ENCODE assay signal across 7 worm cellular contexts in genomic region chrX:2364703-2365299, ce11.
A peak's percentile ranks its signal among the peaks of the same experiment; 100 is the strongest.
TF ChIP-seq lines count a peak whose summit lies in the region.

No protein-coding gene starts in this region.

TF ChIP-seq in whole organism, L1 larva, 84 proteins besides CTCF, POLR2A, EP300 and RAD21 (continues in another document):
- TF ChIP-seq ceh-8 (GFP tag; optimal IDR thresholded peaks at IDR 0.05; lab: Kevin White, UChicago): peak; percentile 88
- peak; percentile 79 for TF ChIP-seq swsn-7 (tag; optimal IDR thresholded peaks at IDR 0.05; lab: Kevin White, UChicago)
- TF ChIP-seq vab-15 (tag; optimal IDR thresholded peaks at IDR 0.05; lab: Kevin White, UChicago): no peak
- peak; percentile 31 for TF ChIP-seq sup-37 (GFP tag; optimal IDR thresholded peaks at IDR 0.05; lab: Kevin White, UChicago)
- TF ChIP-seq lin-39 (tag; optimal IDR thresholded peaks at IDR 0.05; lab: Kevin White, UChicago): peak; percentile 86
- no peak for TF ChIP-seq ces-1 (GFP tag; optimal IDR thresholded peaks at IDR 0.05; lab: Kevin White, UChicago)
- TF ChIP-seq hlh-17 (GFP tag; optimal IDR thresholded peaks at IDR 0.05; lab: Kevin White, UChicago; ENCODE audit: borderline replicate concordance): no peak
- TF ChIP-seq lsy-2 (tag; optimal IDR thresholded peaks at IDR 0.05; lab: Kevin White, UChicago): peak; percentile 87 to 88
- peak; percentile 85 for TF ChIP-seq lin-14 (GFP tag; optimal IDR thresholded peaks at IDR 0.05; lab: Kevin White, UChicago)
- TF ChIP-seq mdl-1 (tag; optimal IDR thresholded peaks at IDR 0.05; lab: Kevin White, UChicago): peak in 1 of 2 experiments; percentile 23
- TF ChIP-seq zip-4 (GFP tag; optimal IDR thresholded peaks at IDR 0.05; lab: Kevin White, UChicago): peak; percentile 65
- TF ChIP-seq ztf-4 (tag; optimal IDR thresholded peaks at IDR 0.05; lab: Kevin White, UChicago): peak; percentile 81
- no peak for TF ChIP-seq unc-98 (GFP tag; IDR thresholded peaks at IDR 0.05; lab: Robert Waterston, UW)

TF ChIP-seq in whole organism, L2 larva, 48 proteins besides CTCF, POLR2A, EP300 and RAD21 (continues in another document):
- TF ChIP-seq Y55F3AM.14 (GFP tag; optimal IDR thresholded peaks at IDR 0.05; lab: Kevin White, UChicago) (peak; percentile 53), nhr-23 (tag; optimal IDR thresholded peaks at IDR 0.05; lab: Kevin White, UChicago) (no peak), ztf-4 (tag; optimal IDR thresholded peaks at IDR 0.05; lab: Kevin White, UChicago) (peak; percentile 69), nhr-11 (tag; optimal IDR thresholded peaks at IDR 0.05; lab: Kevin White, UChicago) (peak; percentile 17), blmp-1 (tag; optimal IDR thresholded peaks at IDR 0.05; lab: Kevin White, UChicago; ENCODE audit: insufficient read depth) (peak; percentile 68), sma-3 (GFP tag; optimal IDR thresholded peaks at IDR 0.05; lab: Kevin White, UChicago) (peak; percentile 95), unc-39 (tag; optimal IDR thresholded peaks at IDR 0.05; lab: Kevin White, UChicago) (no peak), peb-1 (tag; optimal IDR thresholded peaks at IDR 0.05; lab: Kevin White, UChicago) (no peak), ztf-11 (tag; optimal IDR thresholded peaks at IDR 0.05; lab: Kevin White, UChicago) (no peak), nhr-12 (tag; optimal IDR thresholded peaks at IDR 0.05; lab: Kevin White, UChicago) (peak; percentile 48), sem-4 (tag; optimal IDR thresholded peaks at IDR 0.05; lab: Kevin White, UChicago) (peak; percentile 90), nhr-129 (tag; optimal IDR thresholded peaks at IDR 0.05; lab: Kevin White, UChicago) (peak; percentile 85)

TF ChIP-seq in whole organism, L3 larva, 47 proteins besides CTCF, POLR2A, EP300 and RAD21 (continues in another document):
- TF ChIP-seq ceh-28 (tag; optimal IDR thresholded peaks at IDR 0.05; lab: Kevin White, UChicago): peak; percentile 98
- TF ChIP-seq nhr-25 (tag; optimal IDR thresholded peaks at IDR 0.05; lab: Kevin White, UChicago): peak; percentile 85
- no peak for TF ChIP-seq mml-1 (tag; optimal IDR thresholded peaks at IDR 0.05; lab: Kevin White, UChicago)
- peak; percentile 88 for TF ChIP-seq pqm-1 (tag; optimal IDR thresholded peaks at IDR 0.05; lab: Kevin White, UChicago)
- peak; percentile 61 for TF ChIP-seq nhr-237 (tag; optimal IDR thresholded peaks at IDR 0.05; lab: Kevin White, UChicago)
- no peak for TF ChIP-seq nhr-12 (tag; optimal IDR thresholded peaks at IDR 0.05; lab: Kevin White, UChicago)
- TF ChIP-seq elt-3 (tag; optimal IDR thresholded peaks at IDR 0.05; lab: Kevin White, UChicago): peak; percentile 60 to 94 (median 91)
- peak; percentile 81 for TF ChIP-seq hmg-11 (tag; optimal IDR thresholded peaks at IDR 0.05; lab: Kevin White, UChicago)
- peak; percentile 61 for TF ChIP-seq nhr-67 (tag; optimal IDR thresholded peaks at IDR 0.05; lab: Kevin White, UChicago)
- peak; percentile 4 for TF ChIP-seq unc-62 (GFP tag; optimal IDR thresholded peaks at IDR 0.05; lab: Kevin White, UChicago)
- TF ChIP-seq ceh-16 (tag; optimal IDR thresholded peaks at IDR 0.05; lab: Kevin White, UChicago): no peak
- TF ChIP-seq snpc-4 (tag; optimal IDR thresholded peaks at IDR 0.05; lab: Kevin White, UChicago): peak; percentile 89
- no peak for TF ChIP-seq lin-39 (tag; optimal IDR thresholded peaks at IDR 0.05; lab: Kevin White, UChicago)
- peak; percentile 48 for TF ChIP-seq elt-1 (tag; optimal IDR thresholded peaks at IDR 0.05; lab: Kevin White, UChicago)

TF ChIP-seq in whole organism, L4 larva, 104 proteins besides CTCF, POLR2A, EP300 and RAD21 (continues in another document):
- TF ChIP-seq dpl-1 (GFP tag; optimal IDR thresholded peaks at IDR 0.05; lab: Kevin White, UChicago) (peak; percentile 59), dmd-6 (GFP tag; IDR thresholded peaks at IDR 0.05; lab: Robert Waterston, UW) (peak; percentile 85), dmd-8 (GFP tag; IDR thresholded peaks at IDR 0.05; lab: Robert Waterston, UW) (no peak), arid-1 (GFP tag; conservative IDR thresholded peaks at IDR 0.05; lab: Robert Waterston, UW) (peak; percentile 60), cey-2 (tag; optimal IDR thresholded peaks at IDR 0.05; lab: Kevin White, UChicago; ENCODE audit: borderline replicate concordance, insufficient read depth) (peak; percentile 59), dve-1 (tag; optimal IDR thresholded peaks at IDR 0.05; lab: Kevin White, UChicago; ENCODE audit: insufficient read depth) (peak; percentile 97), snpc-1.2 (GFP tag; IDR thresholded peaks at IDR 0.05; lab: Robert Waterston, UW) (no peak), zip-11 (GFP tag; IDR thresholded peaks at IDR 0.05; lab: Robert Waterston, UW) (no peak), mdl-1 (tag; optimal IDR thresholded peaks at IDR 0.05; lab: Kevin White, UChicago) (peak; percentile 84), spr-3 (GFP tag; optimal IDR thresholded peaks at IDR 0.05; lab: Kevin White, UChicago) (peak; percentile 68), ceh-28 (tag; optimal IDR thresholded peaks at IDR 0.05; lab: Kevin White, UChicago) (peak; percentile 62), unc-130 (GFP tag; optimal IDR thresholded peaks at IDR 0.05; lab: Kevin White, UChicago) (no peak), saeg-2 (GFP tag; IDR thresholded peaks at IDR 0.05; lab: Robert Waterston, UW) (peak; percentile 73; the same call in 1 of the 2 replicates)

TF ChIP-seq in whole organism, late embryonic, 69 proteins besides CTCF, POLR2A, EP300 and RAD21:
- no peak for TF ChIP-seq hlh-15 (tag; optimal IDR thresholded peaks at IDR 0.05; lab: Kevin White, UChicago)
- TF ChIP-seq unc-3 (GFP tag; conservative IDR thresholded peaks at IDR 0.05; lab: Robert Waterston, UW): no peak
- TF ChIP-seq unc-3 (tag; optimal IDR thresholded peaks at IDR 0.05; lab: Kevin White, UChicago): no peak
- no peak for TF ChIP-seq ceh-30 (tag; optimal IDR thresholded peaks at IDR 0.05; lab: Kevin White, UChicago)
- TF ChIP-seq sdc-2 (tag; optimal IDR thresholded peaks at IDR 0.05; lab: Kevin White, UChicago): peak; percentile 97

TF ChIP-seq in whole organism, mixed stage, embryonic, 35 proteins besides CTCF, POLR2A, EP300 and RAD21:
- peak; percentile 61 for TF ChIP-seq nhr-237 (tag; optimal IDR thresholded peaks at IDR 0.05; lab: Kevin White, UChicago)
- no peak for TF ChIP-seq M03D4.4 (tag; optimal IDR thresholded peaks at IDR 0.05; lab: Kevin White, UChicago)

TF ChIP-seq in whole organism, young adult, 124 proteins besides CTCF, POLR2A, EP300 and RAD21 (continues in another document):
- TF ChIP-seq ztf-28 (GFP tag; IDR thresholded peaks at IDR 0.05; lab: Robert Waterston, UW): no peak
- no peak for TF ChIP-seq B0019.2 (GFP tag; conservative IDR thresholded peaks at IDR 0.05; lab: Robert Waterston, UW)
- no peak for TF ChIP-seq him-1 (tag; optimal IDR thresholded peaks at IDR 0.05; lab: Kevin White, UChicago)
- TF ChIP-seq nhr-27 (tag; optimal IDR thresholded peaks at IDR 0.05; lab: Kevin White, UChicago): peak; percentile 6
- TF ChIP-seq lin-40 (tag; optimal IDR thresholded peaks at IDR 0.05; lab: Kevin White, UChicago): peak; percentile 99
- peak; percentile 66; the same call in 1 of the 2 replicates for TF ChIP-seq hmg-1.2 (GFP tag; IDR thresholded peaks at IDR 0.05; lab: Robert Waterston, UW)
- TF ChIP-seq Y53G8AR.9 (GFP tag; conservative IDR thresholded peaks at IDR 0.05; lab: Robert Waterston, UW): peak; percentile 92
- TF ChIP-seq nfya-2 (GFP tag; IDR thresholded peaks at IDR 0.05; lab: Robert Waterston, UW): no peak
- TF ChIP-seq chd-7 (tag; optimal IDR thresholded peaks at IDR 0.05; lab: Kevin White, UChicago): peak; percentile 9
- no peak for TF ChIP-seq aptf-3 (GFP tag; IDR thresholded peaks at IDR 0.05; lab: Robert Waterston, UW)
- TF ChIP-seq pbrm-1 (GFP tag; IDR thresholded peaks at IDR 0.05; lab: Robert Waterston, UW): peak; percentile 82
- TF ChIP-seq rec-8 (tag; optimal IDR thresholded peaks at IDR 0.05; lab: Kevin White, UChicago): peak in 1 of 2 experiments; percentile 27
- no peak for TF ChIP-seq rpc-1 (optimal IDR thresholded peaks at IDR 0.05; lab: Kevin White, UChicago)
- TF ChIP-seq rpc-1 (tag; optimal IDR thresholded peaks at IDR 0.05; lab: Kevin White, UChicago): no peak
- no peak for TF ChIP-seq F33H1.4 (GFP tag; IDR thresholded peaks at IDR 0.05; lab: Robert Waterston, UW)
- TF ChIP-seq ceh-40 (GFP tag; IDR thresholded peaks at IDR 0.05; lab: Robert Waterston, UW): no peak
- peak; percentile 88 for TF ChIP-seq hmg-20 (GFP tag; IDR thresholded peaks at IDR 0.05; lab: Robert Waterston, UW)
- TF ChIP-seq akir-1 (GFP tag; optimal IDR thresholded peaks at IDR 0.05; lab: Kevin White, UChicago): no peak
- peak; percentile 18 for TF ChIP-seq snpc-3.4 (tag; optimal IDR thresholded peaks at IDR 0.05; lab: Kevin White, UChicago)
- no peak for TF ChIP-seq F49E8.2 (tag; optimal IDR thresholded peaks at IDR 0.05; lab: Kevin White, UChicago; ENCODE audit: insufficient read depth)
- peak; percentile 87 for TF ChIP-seq F23B12.7 (tag; optimal IDR thresholded peaks at IDR 0.05; lab: Kevin White, UChicago; ENCODE audit: insufficient read depth)
- TF ChIP-seq madf-6 (GFP tag; IDR thresholded peaks at IDR 0.05; lab: Robert Waterston, UW): no peak
- TF ChIP-seq F57C9.4 (tag; optimal IDR thresholded peaks at IDR 0.05; lab: Kevin White, UChicago): no peak
- TF ChIP-seq snpc-1.3 (tag; optimal IDR thresholded peaks at IDR 0.05; lab: Kevin White, UChicago; ENCODE audit: insufficient read depth): no peak
- TF ChIP-seq lin-54 (GFP tag; optimal IDR thresholded peaks at IDR 0.05; lab: Kevin White, UChicago): peak; percentile 76
- no peak for TF ChIP-seq egrh-3 (GFP tag; IDR thresholded peaks at IDR 0.05; lab: Robert Waterston, UW)
- TF ChIP-seq C06A6.2 (GFP tag; conservative IDR thresholded peaks at IDR 0.05; lab: Robert Waterston, UW): peak; percentile 83
- TF ChIP-seq ceh-100 (GFP tag; IDR thresholded peaks at IDR 0.05; lab: Robert Waterston, UW): no peak
- TF ChIP-seq B0261.1 (tag; optimal IDR thresholded peaks at IDR 0.05; lab: Kevin White, UChicago): peak; percentile 44
- TF ChIP-seq zfh-2 (GFP tag; conservative IDR thresholded peaks at IDR 0.05; lab: Robert Waterston, UW): no peak
- peak; percentile 59; the same call in 1 of the 2 replicates for TF ChIP-seq rcor-1 (GFP tag; IDR thresholded peaks at IDR 0.05; lab: Robert Waterston, UW)
- no peak for TF ChIP-seq sdz-38 (tag; optimal IDR thresholded peaks at IDR 0.05; lab: Kevin White, UChicago)
- no peak for TF ChIP-seq let-526 (GFP tag; IDR thresholded peaks at IDR 0.05; lab: Robert Waterston, UW)
- TF ChIP-seq Y95B8A.8 (GFP tag; IDR thresholded peaks at IDR 0.05; lab: Robert Waterston, UW): no peak
- TF ChIP-seq F37B4.10 (GFP tag; IDR thresholded peaks at IDR 0.05; lab: Robert Waterston, UW): no peak
- no peak for TF ChIP-seq hsf-1 (GFP tag; IDR thresholded peaks at IDR 0.05; lab: Robert Waterston, UW)
- peak; percentile 61; the same call in 1 of the 2 replicates for TF ChIP-seq mcd-1 (GFP tag; IDR thresholded peaks at IDR 0.05; lab: Robert Waterston, UW)
- TF ChIP-seq mel-28 (tag; optimal IDR thresholded peaks at IDR 0.05; lab: Kevin White, UChicago; ENCODE audit: borderline replicate concordance): no peak
